Worm (Caenorhabditis elegans): ENCODE results near the gene ldb-1.

The ldb-1 gene

DNA sequence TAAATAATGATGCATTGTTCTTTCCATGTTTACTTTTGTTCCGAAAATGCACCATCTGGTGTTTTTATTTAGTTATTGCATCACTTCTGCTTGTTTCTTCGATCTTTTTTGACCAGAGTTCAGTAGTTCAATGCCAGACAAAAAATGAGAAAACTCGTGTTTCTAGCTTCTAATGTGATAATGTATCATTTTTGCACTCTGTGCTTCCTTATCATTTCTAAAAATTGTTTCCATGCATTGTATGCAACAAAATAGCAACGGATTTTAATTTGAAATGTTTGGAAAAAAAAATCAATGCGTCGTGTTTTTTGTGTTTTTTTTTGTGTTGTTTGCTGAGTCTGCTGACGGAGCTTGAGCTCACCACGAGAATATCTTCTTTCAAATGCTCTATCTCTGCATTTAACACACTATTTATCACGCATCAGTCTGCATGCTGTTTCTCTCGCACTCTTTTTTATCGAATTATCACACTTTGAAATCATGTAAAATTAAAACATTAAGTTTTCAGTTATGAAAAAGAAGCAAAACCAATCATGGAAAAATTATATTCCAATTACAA, 51.5 kb downstream of the ldb-1 start, which contains the start of gene sulp-7:
sulp-7 (plus strand) TSS at position 509 of the 559 bp plus-strand sequence.
- TF ChIP-seq hmg-11 (tag; optimal IDR thresholded peaks at IDR 0.05): no peak
- TF ChIP-seq pqm-1 (tag; optimal IDR thresholded peaks at IDR 0.05): peak; percentile 42
- peak; percentile 19 for TF ChIP-seq nfya-1 (tag; optimal IDR thresholded peaks at IDR 0.05; ENCODE audit: insufficient read depth)
- TF ChIP-seq nhr-67 (tag; optimal IDR thresholded peaks at IDR 0.05): no peak
- peak; percentile 23 for TF ChIP-seq pha-4 (tag; optimal IDR thresholded peaks at IDR 0.05)
- TF ChIP-seq elt-2 (tag; optimal IDR thresholded peaks at IDR 0.05): peak; percentile 57

DNA sequence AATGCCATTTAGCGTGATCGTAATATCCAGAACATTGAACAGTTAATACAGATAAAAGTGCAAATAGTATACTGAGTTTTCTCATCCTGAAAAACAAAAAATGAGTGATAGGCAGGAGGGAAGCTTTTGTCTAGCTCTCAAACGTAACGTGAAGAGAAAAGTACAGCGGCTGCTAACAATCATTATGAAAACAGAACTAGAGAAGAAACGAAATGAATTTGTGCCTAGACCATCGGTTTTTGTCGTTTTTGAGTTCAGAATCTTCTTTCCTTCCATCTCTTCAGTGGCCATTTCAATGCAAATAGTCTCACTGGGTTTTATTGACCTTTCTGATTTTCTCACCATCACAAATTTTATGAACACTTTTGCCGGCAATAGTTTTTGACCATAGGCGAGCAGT, 56.4 kb downstream of the ldb-1 start, which contains the start of gene W04G3.7:
W04G3.7 (minus strand) TSS at position 101 of the 400 bp plus-strand sequence.
- TF ChIP-seq lin-15B (tag; optimal IDR thresholded peaks at IDR 0.05): no peak
- no peak for TF ChIP-seq nhr-11 (tag; optimal IDR thresholded peaks at IDR 0.05)
- TF ChIP-seq elt-3 (tag; optimal IDR thresholded peaks at IDR 0.05): no peak
- no peak for TF ChIP-seq ZK546.5 (tag; optimal IDR thresholded peaks at IDR 0.05)

DNA sequence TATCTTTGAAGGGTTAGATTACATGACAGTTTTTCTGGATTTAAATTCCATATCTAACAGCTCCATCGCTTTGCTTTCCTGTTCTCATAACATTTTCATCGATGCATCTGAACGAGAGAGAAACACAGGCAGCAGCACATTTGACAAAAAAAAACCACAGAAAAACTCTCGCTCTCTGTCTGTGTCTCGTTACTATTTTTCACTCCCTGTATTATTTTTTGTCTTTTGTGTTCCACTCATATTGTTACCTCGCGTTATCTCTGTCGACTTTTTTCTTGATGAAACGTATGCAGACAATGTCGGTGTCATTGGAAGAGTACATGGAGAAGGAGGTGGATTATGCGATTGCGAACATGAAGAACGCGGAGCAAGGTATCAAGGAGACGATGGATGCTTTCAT, 60.2 kb downstream of the ldb-1 start, which contains the start of gene W04G3.11:
W04G3.11 (plus strand) TSS at position 244 of the 400 bp plus-strand sequence.
- TF ChIP-seq daf-12 (tag; optimal IDR thresholded peaks at IDR 0.05) (no peak), egl-27 (tag; optimal IDR thresholded peaks at IDR 0.05) (no peak), nhr-237 (tag; optimal IDR thresholded peaks at IDR 0.05) (no peak), pqm-1 (tag; optimal IDR thresholded peaks at IDR 0.05) (peak; percentile 40), nhr-77 (tag; optimal IDR thresholded peaks at IDR 0.05) (no peak), elt-2 (tag; optimal IDR thresholded peaks at IDR 0.05) (peak; percentile 50), unc-62 (GFP tag; optimal IDR thresholded peaks at IDR 0.05) (no peak)
